Worm (Caenorhabditis elegans): ENCODE measurements around the gene snrp-40.1.

Gene snrp-40.1

ce11 chrX:11252429-11252828, 47.2 kb downstream of the snrp-40.1 start (continued):
- no peak for TF ChIP-seq lin-13 (GFP tag; optimal IDR thresholded peaks at IDR 0.05)
- TF ChIP-seq C16A3.4 (tag; optimal IDR thresholded peaks at IDR 0.05) = peak; percentile 79
- TF ChIP-seq tbx-2 (tag; optimal IDR thresholded peaks at IDR 0.05) = peak; percentile 36
- no peak for TF ChIP-seq ets-5 (GFP tag; IDR thresholded peaks at IDR 0.05)
- TF ChIP-seq mdl-1 (tag; optimal IDR thresholded peaks at IDR 0.05) = peak in 1 of 2 experiments; percentile 60
- TF ChIP-seq ces-1 (GFP tag; optimal IDR thresholded peaks at IDR 0.05) = no peak
- peak in 1 of 2 experiments; percentile 60 for TF ChIP-seq lin-35 (GFP tag; optimal IDR thresholded peaks at IDR 0.05)
- no peak for TF ChIP-seq vab-15 (tag; optimal IDR thresholded peaks at IDR 0.05)
- peak; percentile 43; the same call in 1 of the 2 replicates for TF ChIP-seq ceh-88 (GFP tag; IDR thresholded peaks at IDR 0.05)
- TF ChIP-seq nhr-237 (tag; optimal IDR thresholded peaks at IDR 0.05) = no peak
- peak; percentile 27 for TF ChIP-seq egl-13 (tag; optimal IDR thresholded peaks at IDR 0.05)
- TF ChIP-seq zag-1 (tag; optimal IDR thresholded peaks at IDR 0.05) = no peak
- peak; percentile 79 for TF ChIP-seq nhr-85 (tag)
- peak; percentile 41 for TF ChIP-seq rnt-1 (tag; optimal IDR thresholded peaks at IDR 0.05)
- TF ChIP-seq nhr-20 (tag; optimal IDR thresholded peaks at IDR 0.05) = peak; percentile 65
- no peak for TF ChIP-seq lin-39 (tag; optimal IDR thresholded peaks at IDR 0.05)
- TF ChIP-seq Y116A8C.19 (tag; optimal IDR thresholded peaks at IDR 0.05; ENCODE audit: borderline replicate concordance) = no peak
- no peak for TF ChIP-seq ceh-90 (tag; optimal IDR thresholded peaks at IDR 0.05)
- peak in 2 of 3 experiments; percentile 19 to 25 for TF ChIP-seq ceh-82 (tag; optimal IDR thresholded peaks at IDR 0.05)
- TF ChIP-seq mep-1 (tag; optimal IDR thresholded peaks at IDR 0.05) = peak; percentile 43
- TF ChIP-seq blmp-1 (tag; optimal IDR thresholded peaks at IDR 0.05) = peak; percentile 23
- peak; percentile 72 for TF ChIP-seq nhr-90 (tag; optimal IDR thresholded peaks at IDR 0.05; ENCODE audit: poor library complexity)
- peak; percentile 70 for TF ChIP-seq unc-130 (tag; optimal IDR thresholded peaks at IDR 0.05)
- no peak for TF ChIP-seq lin-15B (tag; optimal IDR thresholded peaks at IDR 0.05)
- TF ChIP-seq nhr-47 (tag; optimal IDR thresholded peaks at IDR 0.05) = peak; percentile 74
- no peak for TF ChIP-seq nhr-84 (tag; optimal IDR thresholded peaks at IDR 0.05)
- TF ChIP-seq C34B4.2 (tag; optimal IDR thresholded peaks at IDR 0.05) = no peak
- TF ChIP-seq dpl-1 (GFP tag; optimal IDR thresholded peaks at IDR 0.05) = peak in 1 of 3 experiments; percentile 15
- peak; percentile 67 for TF ChIP-seq nhr-19 (GFP tag; conservative IDR thresholded peaks at IDR 0.05)
- no peak for TF ChIP-seq unc-62 (GFP tag; optimal IDR thresholded peaks at IDR 0.05)
- peak; percentile 74 for TF ChIP-seq nhr-71 (tag; optimal IDR thresholded peaks at IDR 0.05)
- TF ChIP-seq isw-1 (GFP tag; IDR thresholded peaks at IDR 0.05) = no peak

DNA sequence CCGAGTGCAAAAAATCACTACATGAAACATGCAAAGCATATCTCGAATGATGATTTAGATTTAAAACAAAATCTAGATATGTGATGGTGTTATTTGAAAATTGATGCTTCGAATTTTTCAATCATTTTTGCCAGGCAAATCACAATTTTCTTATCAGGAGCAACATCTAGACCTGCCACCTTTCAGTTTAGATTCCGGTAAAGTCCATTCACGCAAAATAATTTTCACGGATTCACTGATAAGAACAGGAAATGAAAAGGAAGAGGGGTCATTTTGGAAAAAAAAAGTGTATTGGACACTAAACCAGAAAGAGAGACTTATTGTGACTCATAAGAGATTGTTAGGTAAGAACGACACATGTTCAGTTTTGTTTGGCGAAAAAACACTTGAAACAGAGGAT, 47.7 kb downstream of the snrp-40.1 start:
- TF ChIP-seq elt-2 (tag; optimal IDR thresholded peaks at IDR 0.05) = peak; percentile 66
- TF ChIP-seq lin-14 (GFP tag; optimal IDR thresholded peaks at IDR 0.05) = no peak
- TF ChIP-seq nhr-20 (tag; optimal IDR thresholded peaks at IDR 0.05) = no peak
- no peak for TF ChIP-seq ceh-8 (GFP tag; optimal IDR thresholded peaks at IDR 0.05)
- TF ChIP-seq ceh-63 (GFP tag; optimal IDR thresholded peaks at IDR 0.05) = no peak
- no peak for TF ChIP-seq nhr-19 (GFP tag; conservative IDR thresholded peaks at IDR 0.05)
- no peak for TF ChIP-seq fkh-8 (tag; optimal IDR thresholded peaks at IDR 0.05)

DNA sequence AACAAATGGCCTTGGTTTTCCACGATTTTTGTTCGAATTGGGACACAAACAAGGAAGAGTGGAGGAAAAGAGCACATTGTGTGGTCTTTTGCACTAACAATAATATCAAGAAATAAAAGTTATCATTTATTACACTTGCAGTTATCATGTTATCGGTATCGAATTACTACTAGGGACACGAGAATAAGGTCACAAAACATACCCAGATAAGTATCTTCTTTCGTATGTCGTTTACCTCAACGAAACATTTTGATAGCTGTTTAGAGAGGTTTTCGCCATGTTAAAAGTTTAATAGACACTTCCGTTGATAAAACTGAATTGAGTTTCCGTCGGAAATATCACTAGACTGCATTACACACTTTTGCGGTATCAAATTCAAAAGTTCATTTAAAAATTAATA, 48.6 kb downstream of the snrp-40.1 start:
- no peak for TF ChIP-seq lin-13 (GFP tag; optimal IDR thresholded peaks at IDR 0.05)
- TF ChIP-seq lsy-2 (tag; optimal IDR thresholded peaks at IDR 0.05) = no peak
- TF ChIP-seq egl-27 (tag; optimal IDR thresholded peaks at IDR 0.05) = no peak
- no peak for TF ChIP-seq fkh-4 (tag; optimal IDR thresholded peaks at IDR 0.05; ENCODE audit: borderline replicate concordance)
- TF ChIP-seq mab-9 (GFP tag; IDR thresholded peaks at IDR 0.05) = no peak
- TF ChIP-seq egl-13 (tag; optimal IDR thresholded peaks at IDR 0.05) = no peak
- TF ChIP-seq jun-1 (tag; optimal IDR thresholded peaks at IDR 0.05) = peak; percentile 2
- no peak for TF ChIP-seq lir-3 (tag; optimal IDR thresholded peaks at IDR 0.05; ENCODE audit: poor library complexity)
- no peak for TF ChIP-seq nhr-237 (tag; optimal IDR thresholded peaks at IDR 0.05)
- no peak for TF ChIP-seq aha-1 (tag; optimal IDR thresholded peaks at IDR 0.05)
- TF ChIP-seq snu-23 (GFP tag; optimal IDR thresholded peaks at IDR 0.05) = no peak
- TF ChIP-seq nhr-85 (tag) = no peak
- TF ChIP-seq xbp-1 (tag; optimal IDR thresholded peaks at IDR 0.05) = no peak
- TF ChIP-seq C16A3.4 (tag; optimal IDR thresholded peaks at IDR 0.05) = no peak
- TF ChIP-seq lin-14 (GFP tag; optimal IDR thresholded peaks at IDR 0.05) = peak; percentile 50
- TF ChIP-seq ztf-4 (tag; optimal IDR thresholded peaks at IDR 0.05) = no peak
- no peak for TF ChIP-seq sox-4 (tag; optimal IDR thresholded peaks at IDR 0.05)
- TF ChIP-seq ceh-63 (GFP tag; optimal IDR thresholded peaks at IDR 0.05) = no peak
- no peak for TF ChIP-seq mep-1 (tag; optimal IDR thresholded peaks at IDR 0.05)
- TF ChIP-seq nhr-20 (tag; optimal IDR thresholded peaks at IDR 0.05) = peak; percentile 13
- TF ChIP-seq nhr-71 (tag; optimal IDR thresholded peaks at IDR 0.05) = peak; percentile 11
- no peak for TF ChIP-seq skn-1 (tag; optimal IDR thresholded peaks at IDR 0.05)
- no peak for TF ChIP-seq nhr-11 (tag; optimal IDR thresholded peaks at IDR 0.05)
- no peak for TF ChIP-seq lin-35 (GFP tag; optimal IDR thresholded peaks at IDR 0.05)

Data from whole organism, L1 larva.